Fruit fly (Drosophila melanogaster) whole organism, embryonic: ENCODE data around the gene CG31344.

ENCODE experiments used
- Atf3 ChIP-seq: fragments of 200-800 bp; sonication (Bioruptor generic); optimal IDR thresholded peaks from 3 replicates; lab custom pipeline; 2016; ENCODE audit warnings: missing biosample characterization, missing genetic modification characterization
- Awh ChIP-seq: fragments of 200-800 bp; sonication (Bioruptor generic); IDR thresholded peaks from 2 replicates; pipeline ENCODE4, ENCODE4 v1.3.6; 2022; ENCODE audit warnings: missing biosample characterization, missing genetic modification characterization
- Bteb2 ChIP-seq: fragments of 200-800 bp; sonication (Bioruptor generic); optimal IDR thresholded peaks from 2 replicates; lab custom pipeline; 2016; ENCODE audit warnings: missing biosample characterization, missing genetic modification characterization
- CG1024 ChIP-seq: fragments of 200-800 bp; sonication (Bioruptor generic); IDR thresholded peaks from 2 replicates; pipeline ENCODE4 v1.3.6; 2022; ENCODE audit warnings: missing biosample characterization, missing genetic modification characterization
- CG11398 ChIP-seq: fragments of 200-800 bp; sonication (Bioruptor generic); optimal IDR thresholded peaks from 2 replicates; lab custom pipeline; 2016; ENCODE audit warnings: missing biosample characterization, missing genetic modification characterization
- CG13123 ChIP-seq: fragments of 200-800 bp; sonication (Bioruptor generic); optimal IDR thresholded peaks from 2 replicates; lab custom pipeline; 2016; ENCODE audit warnings: missing biosample characterization, missing genetic modification characterization
- CG13624 ChIP-seq: fragments of 200-800 bp; sonication (Bioruptor generic); optimal IDR thresholded peaks from 2 replicates; lab custom pipeline; 2016; ENCODE audit warnings: missing biosample characterization, missing genetic modification characterization
- CG15479 ChIP-seq: fragments of 200-800 bp; sonication (Bioruptor generic); optimal IDR thresholded peaks from 3 replicates; lab custom pipeline; 2019; ENCODE audit warnings: missing biosample characterization, mild to moderate bottlenecking, missing genetic modification characterization, moderate library complexity
- CG17385 ChIP-seq: fragments of 200-800 bp; sonication (Bioruptor generic); optimal IDR thresholded peaks from 3 replicates; lab custom pipeline; 2018; ENCODE audit warnings: missing biosample characterization, mild to moderate bottlenecking, missing genetic modification characterization
- CG17568 ChIP-seq: fragments of 200-800 bp; sonication (Bioruptor generic); optimal IDR thresholded peaks from 2 replicates; lab custom pipeline; 2018; ENCODE audit warnings: missing biosample characterization, mild to moderate bottlenecking, missing genetic modification characterization, moderate library complexity
- CG17612 ChIP-seq: fragments of 200-800 bp; sonication (Bioruptor generic); IDR thresholded peaks from 2 replicates; pipeline ENCODE4 v1.3.6; 2022; ENCODE audit warnings: missing biosample characterization, missing genetic modification characterization
- CG2116 ChIP-seq: fragments of 200-800 bp; sonication (Bioruptor generic); optimal IDR thresholded peaks from 3 replicates; lab custom pipeline; 2018; ENCODE audit warnings: missing biosample characterization, mild to moderate bottlenecking, missing genetic modification characterization
- CG2120 ChIP-seq: fragments of 200-800 bp; sonication (Bioruptor generic); optimal IDR thresholded peaks from 3 replicates; lab custom pipeline; 2016; ENCODE audit warnings: missing biosample characterization, missing genetic modification characterization
- CG4282 ChIP-seq: fragments of 200-800 bp; sonication (Bioruptor generic); optimal IDR thresholded peaks from 2 replicates; lab custom pipeline; 2016; ENCODE audit warnings: missing biosample characterization, missing genetic modification characterization
- CG43689 ChIP-seq: fragments of 200-800 bp; sonication (Bioruptor generic); IDR thresholded peaks from 2 replicates; pipeline ENCODE4 v1.3.6; 2022; ENCODE audit warnings: missing biosample characterization, missing genetic modification characterization
- CG4404 ChIP-seq: fragments of 200-800 bp; sonication (Bioruptor generic); IDR thresholded peaks from 2 replicates; pipeline ENCODE4 v1.3.6; 2022; ENCODE audit warnings: missing biosample characterization, missing genetic modification characterization
- CG8281 ChIP-seq: fragments of 200-800 bp; sonication (Bioruptor generic); optimal IDR thresholded peaks from 2 replicates; lab custom pipeline; 2018; ENCODE audit warnings: missing biosample characterization, mild to moderate bottlenecking, missing genetic modification characterization, moderate library complexity
- CG8765 ChIP-seq: fragments of 200-800 bp; sonication (Bioruptor generic); IDR thresholded peaks from 2 replicates; pipeline ENCODE4 v1.3.6; 2022; ENCODE audit warnings: missing biosample characterization, missing genetic modification characterization
- CG9817 ChIP-seq: fragments of 200-800 bp; sonication (Bioruptor generic); optimal IDR thresholded peaks from 2 replicates; lab custom pipeline; 2018; ENCODE audit warnings: missing biosample characterization, mild to moderate bottlenecking, missing genetic modification characterization, moderate library complexity
- D ChIP-seq, 2 experiments: fragments of 200-800 bp in 1 of 2; fragments of >200 bp in 1 of 2; sonication (Bioruptor generic) in 1 of 2; optimal IDR thresholded peaks; 2 replicates in 1 of 2; 3 replicates in 1 of 2; lab custom pipeline; 2017; ENCODE audit warnings: mild to moderate bottlenecking in 1 of 2, missing biosample characterization in 1 of 2, missing genetic modification characterization in 1 of 2, missing genetic modification reagents in 1 of 2
- Dll ChIP-seq: fragments of 200-800 bp; sonication (Bioruptor generic); IDR thresholded peaks from 4 replicates; pipeline ENCODE4 v1.3.6; 2022; ENCODE audit warnings: missing biosample characterization, missing genetic modification characterization; ENCODE audit not compliant: partially characterized antibody
- GATAe ChIP-seq: fragments of 200-800 bp; sonication (Bioruptor generic); conservative IDR thresholded peaks from 2 replicates; pipeline ENCODE4 v1.3.6; 2022; ENCODE audit warnings: missing biosample characterization, missing genetic modification characterization
- Gsc ChIP-seq: fragments of 200-800 bp; sonication (Bioruptor generic); IDR thresholded peaks from 2 replicates; pipeline ENCODE4 v1.3.6; 2022; ENCODE audit warnings: missing biosample characterization, missing genetic modification characterization
- Mes4 ChIP-seq: fragments of 200-800 bp; sonication (Bioruptor generic); optimal IDR thresholded peaks from 2 replicates; lab custom pipeline; 2016; ENCODE audit warnings: missing biosample characterization, missing genetic modification characterization
- NC2β ChIP-seq: fragments of 200-800 bp; sonication (Bioruptor generic); optimal IDR thresholded peaks from 2 replicates; lab custom pipeline; 2016; ENCODE audit warnings: missing biosample characterization, missing genetic modification characterization
- NK7.1 ChIP-seq: fragments of 200-800 bp; sonication (Bioruptor generic); optimal IDR thresholded peaks from 3 replicates; lab custom pipeline; 2016; ENCODE audit warnings: missing biosample characterization, missing genetic modification characterization
- Spps ChIP-seq: fragments of 200-800 bp; sonication (Bioruptor generic); optimal IDR thresholded peaks from 2 replicates; lab custom pipeline; 2018; ENCODE audit warnings: missing biosample characterization, mild to moderate bottlenecking, missing genetic modification characterization
- YL-1 ChIP-seq: fragments of 200-800 bp; sonication (Bioruptor generic); optimal IDR thresholded peaks from 3 replicates; lab custom pipeline; 2017; ENCODE audit warnings: missing biosample characterization, mild to moderate bottlenecking, missing genetic modification characterization
- ab ChIP-seq: fragments of 200-800 bp; sonication (Bioruptor generic); optimal IDR thresholded peaks from 2 replicates; lab custom pipeline; 2016; ENCODE audit warnings: missing biosample characterization, missing genetic modification characterization
- bbx ChIP-seq: fragments of 200-800 bp; sonication (Bioruptor generic); IDR thresholded peaks from 2 replicates; pipeline ENCODE4 v1.3.6; 2022; ENCODE audit warnings: missing biosample characterization, missing genetic modification characterization; ENCODE audit not compliant: partially characterized antibody
- bigmax ChIP-seq: fragments of 200-800 bp; sonication (Bioruptor generic); optimal IDR thresholded peaks from 2 replicates; lab custom pipeline; 2018; ENCODE audit warnings: missing biosample characterization, mild to moderate bottlenecking, missing genetic modification characterization
- cato ChIP-seq: fragments of 200-800 bp; sonication (Bioruptor generic); optimal IDR thresholded peaks from 2 replicates; lab custom pipeline; 2016; ENCODE audit warnings: missing biosample characterization, missing genetic modification characterization, borderline replicate concordance
- cg ChIP-seq: fragments of 200-800 bp; sonication (Bioruptor generic); optimal IDR thresholded peaks from 3 replicates; lab custom pipeline; 2019; ENCODE audit warnings: missing biosample characterization, mild to moderate bottlenecking, missing genetic modification characterization, moderate library complexity
- croc ChIP-seq: fragments of 200-800 bp; sonication (Bioruptor generic); conservative IDR thresholded peaks from 3 replicates; pipeline ENCODE4 v1.3.6; 2022; ENCODE audit warnings: missing biosample characterization, missing genetic modification characterization
- da ChIP-seq: fragments of 200-800 bp; sonication (Bioruptor generic); optimal IDR thresholded peaks from 2 replicates; lab custom pipeline; 2016; ENCODE audit warnings: missing biosample characterization, missing genetic modification characterization
- emc ChIP-seq: fragments of 200-800 bp; sonication (Bioruptor generic); optimal IDR thresholded peaks from 2 replicates; lab custom pipeline; 2016; ENCODE audit warnings: missing biosample characterization, missing genetic modification characterization
- en ChIP-seq: fragments of 200-800 bp; sonication (Bioruptor generic); optimal IDR thresholded peaks from 2 replicates; lab custom pipeline; 2016; ENCODE audit warnings: missing biosample characterization, missing genetic modification characterization
- eyg ChIP-seq: fragments of 200-800 bp; sonication (Bioruptor generic); optimal IDR thresholded peaks from 3 replicates; lab custom pipeline; 2016; ENCODE audit warnings: missing biosample characterization, missing genetic modification characterization
- gt ChIP-seq: fragments of 200-800 bp; sonication (Bioruptor generic); IDR thresholded peaks from 2 replicates; pipeline ENCODE4 v1.3.6; 2022; ENCODE audit warnings: missing biosample characterization, missing genetic modification characterization
- hth ChIP-seq: fragments of >200 bp; optimal IDR thresholded peaks from 2 replicates; lab custom pipeline; 2017; ENCODE audit warnings: inconsistent platforms
- mam ChIP-seq: fragments of 200-800 bp; sonication (Bioruptor generic); optimal IDR thresholded peaks from 3 replicates; lab custom pipeline; 2016; ENCODE audit warnings: missing biosample characterization, missing genetic modification characterization
- nerfin-1 ChIP-seq: fragments of 200-800 bp; sonication (Bioruptor generic); optimal IDR thresholded peaks from 3 replicates; lab custom pipeline; 2019; ENCODE audit warnings: missing biosample characterization, mild to moderate bottlenecking, missing genetic modification characterization, moderate library complexity
- phol ChIP-seq: fragments of 200-800 bp; sonication (Bioruptor generic); optimal IDR thresholded peaks from 3 replicates; lab custom pipeline; 2018; ENCODE audit warnings: missing biosample characterization, mild to moderate bottlenecking, missing genetic modification characterization, moderate library complexity
- scrt ChIP-seq: fragments of 200-800 bp; sonication (Bioruptor generic); optimal IDR thresholded peaks from 2 replicates; lab custom pipeline; 2018; ENCODE audit warnings: missing biosample characterization, mild to moderate bottlenecking, missing genetic modification characterization, moderate library complexity
- sens ChIP-seq: fragments of 200-800 bp; sonication (Bioruptor generic); peaks from one replicate; lab custom pipeline; 2016; ENCODE audit warnings: missing biosample characterization, missing genetic modification characterization
- seq ChIP-seq: fragments of 200-800 bp; sonication (Bioruptor generic); IDR thresholded peaks from 2 replicates; pipeline ENCODE4 v1.3.6; 2022; ENCODE audit warnings: missing biosample characterization, missing genetic modification characterization
- slp2 ChIP-seq: fragments of 200-800 bp; sonication (Bioruptor generic); optimal IDR thresholded peaks from 2 replicates; lab custom pipeline; 2016; ENCODE audit warnings: missing biosample characterization, missing genetic modification characterization
- sob ChIP-seq: fragments of 200-800 bp; sonication (Bioruptor generic); IDR thresholded peaks from 2 replicates; pipeline ENCODE4 v1.3.6; 2022; ENCODE audit warnings: missing biosample characterization, missing genetic modification characterization
- trh ChIP-seq: fragments of 200-800 bp; sonication (Bioruptor generic); optimal IDR thresholded peaks from 2 replicates; lab custom pipeline; 2016; ENCODE audit warnings: missing biosample characterization, missing genetic modification characterization
- yki ChIP-seq: fragments of >200 bp; optimal IDR thresholded peaks from 3 replicates; lab custom pipeline; 2018
- z ChIP-seq: fragments of 200-800 bp; sonication (Bioruptor generic); IDR thresholded peaks from 3 replicates; pipeline ENCODE4 v1.3.6; 2022; ENCODE audit warnings: missing biosample characterization, missing genetic modification characterization

CG31344 gene

dm6 chr3R:15218824-15219576 is 6.1 kb downstream of the CG31344 start, which contains the start of the genes SIDL and CG12241 (continued):
- TF ChIP-seq emc (GFP tag; lab: Kevin White, UChicago) (peak; percentile 48), CG11398 (no peak), Dll (GFP tag; lab: Robert Waterston, UW) (0 out of 4 replicates have a peak, but pooled peaks have one; percentile 41), yki (lab: Kevin White, UChicago) (no peak), CG13624 (peak; percentile 89), CG4404 (GFP tag; lab: Robert Waterston, UW) (peak; percentile 86), da (GFP tag; lab: Kevin White, UChicago) (no peak), CG2120 (GFP tag; lab: Kevin White, UChicago) (peak; percentile 84), CG2116 (GFP tag; lab: Kevin White, UChicago) (peak; percentile 79), Mes4 (GFP tag; lab: Kevin White, UChicago) (peak; percentile 22), slp2 (GFP tag; lab: Kevin White, UChicago) (peak; percentile 45), z (GFP tag; lab: Robert Waterston, UW) (no peak), ab (GFP tag; lab: Kevin White, UChicago) (no peak), sob (GFP tag; lab: Robert Waterston, UW) (peak; percentile 93), CG4282 (GFP tag; lab: Kevin White, UChicago) (no peak), bbx (GFP tag; lab: Robert Waterston, UW) (no peak), CG9817 (tag; lab: Kevin White, UChicago) (peak; percentile 71), eyg (GFP tag; lab: Kevin White, UChicago) (peak; percentile 51), hth (no peak), Awh (peak; percentile 88), YL-1 (GFP tag; lab: Kevin White, UChicago) (peak; percentile 43), Bteb2 (GFP tag; lab: Kevin White, UChicago) (peak; percentile 63), CG1024 (GFP tag; lab: Robert Waterston, UW) (peak; percentile 87), mam (GFP tag; lab: Kevin White, UChicago) (peak; percentile 92), sens (GFP tag; lab: Kevin White, UChicago) (peak; percentile 98), gt (GFP tag; lab: Robert Waterston, UW) (peak; percentile 76), nerfin-1 (tag; lab: Kevin White, UChicago) (peak; percentile 57), CG15479 (peak; percentile 25), Spps (tag; lab: Kevin White, UChicago) (peak; percentile 31), phol (peak; percentile 82), D (optimal IDR thresholded peaks at IDR 0.05; lab: Kevin White, UChicago) (no peak), D (GFP tag; optimal IDR thresholded peaks at IDR 0.05; lab: Kevin White, UChicago) (peak; percentile 72), CG17385 (GFP tag; lab: Kevin White, UChicago) (no peak), croc (GFP tag; lab: Robert Waterston, UW) (peak; percentile 72), scrt (GFP tag; lab: Kevin White, UChicago) (peak; percentile 90), Atf3 (GFP tag; lab: Kevin White, UChicago) (peak; percentile 20), cg (GFP tag; lab: Kevin White, UChicago) (no peak), GATAe (GFP tag; lab: Robert Waterston, UW) (peak; percentile 84), cato (GFP tag; lab: Kevin White, UChicago) (peak; percentile 17), CG43689 (no peak), CG8765 (GFP tag; lab: Robert Waterston, UW) (peak; percentile 87; the same call in 1 of the 2 replicates), NC2β (GFP tag; lab: Kevin White, UChicago) (peak; percentile 57), CG13123 (GFP tag; lab: Kevin White, UChicago) (peak; percentile 18), NK7.1 (GFP tag; lab: Kevin White, UChicago) (peak; percentile 73), trh (peak; percentile 66), seq (no peak), CG17568 (GFP tag; lab: Kevin White, UChicago) (no peak), CG17612 (GFP tag; lab: Robert Waterston, UW) (peak; percentile 87), Gsc (GFP tag; lab: Robert Waterston, UW) (peak; percentile 78), bigmax (GFP tag; lab: Kevin White, UChicago) (peak; percentile 36), CG8281 (tag; lab: Kevin White, UChicago) (no peak), en (no peak)
